Worm (Caenorhabditis elegans) whole organism, L3 larva: ENCODE measurements around the gene ZK287.9.
A peak's percentile ranks its signal among the peaks of the same experiment; 100 is the strongest.

Source experiments
- R02D3.7 ChIP-seq: fragments of 150-350 bp; optimal IDR thresholded peaks from 2 replicates; lab custom pipeline; 2014; ENCODE audit warnings: missing biosample characterization, missing genetic modification characterization
- ama-1 ChIP-seq: fragments of 150-350 bp; optimal IDR thresholded peaks from 2 replicates; lab custom pipeline; 2018
- ceh-16 ChIP-seq: sonication (generic microtip); optimal IDR thresholded peaks from 2 replicates; lab custom pipeline; 2017; ENCODE audit warnings: missing biosample characterization, missing genetic modification characterization
- ceh-82 ChIP-seq: fragments of 150-350 bp; optimal IDR thresholded peaks from 2 replicates; lab custom pipeline; 2014; ENCODE audit warnings: missing biosample characterization, missing genetic modification characterization
- ceh-9 ChIP-seq: sonication (generic microtip); optimal IDR thresholded peaks from 2 replicates; lab custom pipeline; 2018; ENCODE audit warnings: missing biosample characterization, missing genetic modification characterization
- daf-12 ChIP-seq: fragments of 150-350 bp; optimal IDR thresholded peaks from 2 replicates; lab custom pipeline; 2014; ENCODE audit warnings: missing biosample characterization, missing genetic modification reagents, missing genetic modification characterization
- egl-27 ChIP-seq: sonication (generic microtip); optimal IDR thresholded peaks from 4 replicates; lab custom pipeline; 2017; ENCODE audit warnings: missing biosample characterization, missing genetic modification reagents, missing genetic modification characterization
- egl-5 ChIP-seq: fragments of 150-350 bp; optimal IDR thresholded peaks from 2 replicates; lab custom pipeline; 2017; ENCODE audit warnings: missing biosample characterization, missing genetic modification reagents, missing genetic modification characterization, inconsistent platforms
- elt-1 ChIP-seq: fragments of 150-350 bp; optimal IDR thresholded peaks from 2 replicates; lab custom pipeline; 2014; ENCODE audit warnings: missing biosample characterization, missing genetic modification characterization
- elt-2 ChIP-seq: sonication (generic microtip); optimal IDR thresholded peaks from 2 replicates; lab custom pipeline; 2016; ENCODE audit warnings: missing genetic modification reagents, mild to moderate bottlenecking, missing genetic modification characterization, missing compliant biosample characterization
- elt-3 ChIP-seq, 3 experiments: fragments of 150-350 bp in 1 of 3; sonication (generic microtip) in 2 of 3; optimal IDR thresholded peaks; 2 replicates in 2 of 3; 4 replicates in 1 of 3; lab custom pipeline; 2014 to 2017; ENCODE audit warnings: missing biosample characterization in 3 of 3, missing genetic modification characterization in 3 of 3
- eor-1 ChIP-seq, 2 experiments: fragments of 150-350 bp; optimal IDR thresholded peaks; 2 replicates each; lab custom pipeline; 2014 to 2018; ENCODE audit warnings: missing biosample characterization in 2 of 2, missing genetic modification characterization in 2 of 2
- fkh-10 ChIP-seq: sonication (generic microtip); optimal IDR thresholded peaks from 2 replicates; lab custom pipeline; 2017; ENCODE audit warnings: missing biosample characterization, missing genetic modification reagents, missing genetic modification characterization
- fkh-2 ChIP-seq: fragments of 150-350 bp; optimal IDR thresholded peaks from 2 replicates; lab custom pipeline; 2014; ENCODE audit warnings: missing biosample characterization, missing genetic modification reagents, missing genetic modification characterization
- hmg-11 ChIP-seq: sonication (generic microtip); optimal IDR thresholded peaks from 2 replicates; lab custom pipeline; 2016; ENCODE audit warnings: missing genetic modification characterization, missing compliant biosample characterization
- jun-1 ChIP-seq: fragments of 150-350 bp; optimal IDR thresholded peaks from 2 replicates; lab custom pipeline; 2014; ENCODE audit warnings: missing biosample characterization, missing genetic modification reagents, missing genetic modification characterization
- lin-15B ChIP-seq: fragments of 150-350 bp; optimal IDR thresholded peaks from 2 replicates; lab custom pipeline; 2014; ENCODE audit warnings: missing biosample characterization, missing genetic modification characterization
- lin-39 ChIP-seq: fragments of 150-350 bp; optimal IDR thresholded peaks from 2 replicates; lab custom pipeline; 2018; ENCODE audit warnings: missing biosample characterization, missing genetic modification reagents, missing genetic modification characterization
- lsy-12 ChIP-seq: sonication (generic microtip); optimal IDR thresholded peaks from 2 replicates; lab custom pipeline; 2016; ENCODE audit warnings: mild to moderate bottlenecking, missing genetic modification characterization, missing compliant biosample characterization
- mdl-1 ChIP-seq: fragments of 150-350 bp; optimal IDR thresholded peaks from 2 replicates; lab custom pipeline; 2014; ENCODE audit warnings: missing biosample characterization, missing genetic modification characterization
- nfya-1 ChIP-seq: sonication (generic microtip); optimal IDR thresholded peaks from 2 replicates; lab custom pipeline; 2017; ENCODE audit warnings: missing genetic modification characterization, mild to moderate bottlenecking, missing compliant biosample characterization, antibody characterized with exemption, moderate library complexity; ENCODE audit not compliant: insufficient read depth
- nhr-237 ChIP-seq: fragments of 150-350 bp; optimal IDR thresholded peaks from 2 replicates; lab custom pipeline; 2014; ENCODE audit warnings: missing biosample characterization, missing genetic modification characterization
- nhr-25 ChIP-seq: sonication (generic microtip); optimal IDR thresholded peaks from 2 replicates; lab custom pipeline; 2017; ENCODE audit warnings: missing biosample characterization, missing genetic modification characterization
- nhr-28 ChIP-seq: fragments of 150-350 bp; optimal IDR thresholded peaks from 2 replicates; lab custom pipeline; 2014; ENCODE audit warnings: missing biosample characterization, missing genetic modification characterization
- nhr-43 ChIP-seq: sonication (generic microtip); optimal IDR thresholded peaks from 2 replicates; lab custom pipeline; 2016; ENCODE audit warnings: mild to moderate bottlenecking, missing genetic modification characterization, missing compliant biosample characterization; ENCODE audit not compliant: poor library complexity, severe bottlenecking
- nhr-67 ChIP-seq: fragments of 150-350 bp; optimal IDR thresholded peaks from 2 replicates; lab custom pipeline; 2014; ENCODE audit warnings: missing biosample characterization, missing genetic modification characterization
- nhr-76 ChIP-seq: fragments of 150-350 bp; sonication (generic microtip); optimal IDR thresholded peaks from 5 replicates; lab custom pipeline; 2014; ENCODE audit warnings: missing biosample characterization, missing genetic modification characterization
- nhr-77 ChIP-seq: fragments of 150-350 bp; optimal IDR thresholded peaks from 2 replicates; lab custom pipeline; 2014; ENCODE audit warnings: missing biosample characterization, missing genetic modification characterization
- pha-4 ChIP-seq: fragments of 150-350 bp; optimal IDR thresholded peaks from 2 replicates; lab custom pipeline; 2014; ENCODE audit warnings: missing biosample characterization, missing genetic modification reagents, missing genetic modification characterization
- pqm-1 ChIP-seq: fragments of 150-350 bp; optimal IDR thresholded peaks from 2 replicates; lab custom pipeline; 2017; ENCODE audit warnings: missing biosample characterization, missing genetic modification characterization, inconsistent platforms
- snpc-4 ChIP-seq: fragments of 150-350 bp; optimal IDR thresholded peaks from 2 replicates; lab custom pipeline; 2014; ENCODE audit warnings: missing biosample characterization, missing genetic modification characterization
- tbx-2 ChIP-seq: sonication (generic microtip); optimal IDR thresholded peaks from 2 replicates; lab custom pipeline; 2016; ENCODE audit warnings: mild to moderate bottlenecking, missing genetic modification characterization, missing compliant biosample characterization
- unc-39 ChIP-seq: sonication (generic microtip); optimal IDR thresholded peaks from 4 replicates; lab custom pipeline; 2017; ENCODE audit warnings: missing biosample characterization, missing genetic modification characterization
- zag-1 ChIP-seq: fragments of 150-350 bp; optimal IDR thresholded peaks from 2 replicates; lab custom pipeline; 2014; ENCODE audit warnings: missing biosample characterization, missing genetic modification characterization
- ztf-11 ChIP-seq: fragments of 150-350 bp; optimal IDR thresholded peaks from 2 replicates; lab custom pipeline; 2014; ENCODE audit warnings: missing biosample characterization, missing genetic modification characterization
- ztf-4 ChIP-seq: fragments of 150-350 bp; optimal IDR thresholded peaks from 2 replicates; lab custom pipeline; 2014; ENCODE audit warnings: missing biosample characterization, missing genetic modification characterization

Gene ZK287.9

ce11 chrV:9664620-9665019, 14.5 kb upstream of the ZK287.9 start:
- no peak for TF ChIP-seq R02D3.7 (tag; lab: Kevin White, UChicago)
- no peak for TF ChIP-seq ceh-16 (tag; lab: Kevin White, UChicago)
- TF ChIP-seq lin-15B (tag; lab: Kevin White, UChicago), result peak; percentile 29
- TF ChIP-seq ceh-9 (tag; lab: Kevin White, UChicago), result no peak
- TF ChIP-seq lin-39, result peak; percentile 74
- TF ChIP-seq fkh-10 (GFP tag; lab: Kevin White, UChicago), result peak; percentile 78
- TF ChIP-seq tbx-2 (tag; lab: Kevin White, UChicago), result no peak
- no peak for TF ChIP-seq hmg-11
- TF ChIP-seq elt-1 (tag; lab: Kevin White, UChicago), result no peak
- TF ChIP-seq ztf-4, result no peak
- TF ChIP-seq nfya-1 (tag; lab: Kevin White, UChicago), result peak; percentile 59
- TF ChIP-seq mdl-1 (tag; lab: Kevin White, UChicago), result peak; percentile 43
- TF ChIP-seq nhr-76 (tag; lab: Kevin White, UChicago), result no peak
- TF ChIP-seq nhr-77 (tag; lab: Kevin White, UChicago), result no peak
- no peak for TF ChIP-seq fkh-2

DNA sequence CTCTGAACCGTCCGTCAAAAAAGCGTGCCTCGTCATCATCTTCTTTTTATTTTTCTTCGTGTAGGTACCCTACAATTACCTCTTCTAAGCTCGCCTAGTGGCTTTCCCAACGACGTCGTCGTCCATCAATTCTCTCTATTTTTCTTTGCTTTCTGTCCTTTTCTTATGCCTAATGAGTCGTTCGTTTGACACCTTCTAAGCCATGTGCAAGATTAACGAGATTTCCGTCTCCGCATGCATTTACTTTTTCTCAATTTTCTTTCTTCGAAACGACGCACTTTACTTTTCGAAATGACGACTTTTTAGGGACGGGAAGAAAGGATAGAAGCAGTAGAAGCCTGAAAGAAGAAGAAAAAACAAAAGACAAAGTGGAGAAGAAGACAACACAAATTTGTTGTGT, 12.8 kb upstream of the ZK287.9 start, which contains the start of gene ZK287.1:
ZK287.1 (plus strand) TSS at position 301 of the 400 bp plus-strand sequence.
- TF ChIP-seq ama-1 (lab: Kevin White, UChicago), result no peak
- TF ChIP-seq nhr-67 (tag; lab: Kevin White, UChicago), result no peak
- no peak for TF ChIP-seq elt-3 (tag; optimal IDR thresholded peaks at IDR 0.05; lab: Kevin White, UChicago)
- no peak for TF ChIP-seq ztf-4
- no peak for TF ChIP-seq lsy-12 (tag; lab: Kevin White, UChicago)
- TF ChIP-seq tbx-2 (tag; lab: Kevin White, UChicago), result no peak
- TF ChIP-seq ztf-11 (tag; lab: Kevin White, UChicago), result no peak
- TF ChIP-seq unc-39, result no peak
- no peak for TF ChIP-seq eor-1 (tag; optimal IDR thresholded peaks at IDR 0.05; lab: Kevin White, UChicago)
- no peak for TF ChIP-seq elt-2 (tag; lab: Kevin White, UChicago)
- no peak for TF ChIP-seq nhr-237
- no peak for TF ChIP-seq R02D3.7 (tag; lab: Kevin White, UChicago)
- TF ChIP-seq egl-5 (tag; lab: Kevin White, UChicago), result no peak
- no peak for TF ChIP-seq elt-1 (tag; lab: Kevin White, UChicago)
- TF ChIP-seq lin-39, result peak; percentile 15
- no peak for TF ChIP-seq ceh-82 (tag; lab: Kevin White, UChicago)
- no peak for TF ChIP-seq nhr-25 (tag; lab: Kevin White, UChicago)
- peak; percentile 27 for TF ChIP-seq nfya-1 (tag; lab: Kevin White, UChicago)
- TF ChIP-seq, all 47 proteins: peak for 2

DNA sequence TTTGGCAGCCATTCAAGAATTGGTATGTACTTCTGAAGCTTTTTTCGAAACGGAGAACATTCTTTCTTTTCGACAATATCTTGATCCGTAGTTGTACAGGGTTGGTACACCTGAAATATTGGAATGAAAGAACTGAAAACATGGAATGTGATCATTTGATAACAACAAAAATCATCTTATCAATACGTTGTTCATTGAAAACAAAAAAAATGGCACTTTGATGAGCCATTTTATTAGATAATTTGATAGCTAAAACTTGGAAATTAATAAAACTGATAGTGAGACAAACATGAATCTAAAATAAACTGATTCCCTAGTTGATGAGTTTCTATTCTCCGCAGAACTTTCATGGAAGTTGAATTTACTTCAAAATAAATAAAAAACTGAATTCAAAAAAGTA, 6.7 kb upstream of the ZK287.9 start:
- peak; percentile 70 for TF ChIP-seq elt-2 (tag; lab: Kevin White, UChicago)
- TF ChIP-seq pqm-1 (tag; lab: Kevin White, UChicago), result no peak

- TF ChIP-seq nhr-28 (tag; lab: Kevin White, UChicago), result no peak
- TF ChIP-seq jun-1 (tag; lab: Kevin White, UChicago), result no peak
- TF ChIP-seq mdl-1 (tag; lab: Kevin White, UChicago), result no peak
- TF ChIP-seq R02D3.7 (tag; lab: Kevin White, UChicago), result no peak
- TF ChIP-seq nhr-237, result no peak
- peak; percentile 51 for TF ChIP-seq pha-4
- no peak for TF ChIP-seq snpc-4
- TF ChIP-seq zag-1 (tag; lab: Kevin White, UChicago), result no peak
- TF ChIP-seq daf-12 (tag; lab: Kevin White, UChicago), result no peak
- TF ChIP-seq nhr-43, result no peak
- no peak for TF ChIP-seq egl-27 (tag; lab: Kevin White, UChicago)
- TF ChIP-seq elt-2 (tag; lab: Kevin White, UChicago), result peak; percentile 71
- TF ChIP-seq, all 47 proteins: peak for 2
Observed at ce11 chrV:9673199-9673843, 5.8 kb upstream of the ZK287.9 start, which contains the start of gene sulp-8. sulp-8 (minus strand) TSS chrV:9673667.
